Worm (Caenorhabditis elegans): Measurements from ENCODE around the gene F28A12.10.

- TF ChIP-seq him-1 (tag; optimal IDR thresholded peaks at IDR 0.05) (no peak), dao-5 (tag; optimal IDR thresholded peaks at IDR 0.05) (no peak), W03F9.2 (tag; optimal IDR thresholded peaks at IDR 0.05) (no peak)
These were observed 15.3 kb downstream of the F28A12.10 start, which contains the start of gene F41E6.1 for ce11 chrV:8622314-8622713.

Data from whole organism, L4/young adult.